Fruit fly (Drosophila melanogaster) whole organism, embryonic: ENCODE results near the gene CG31103.

ENCODE experiments used
- CG10267 ChIP-seq: fragments of 200-800 bp; sonication (Bioruptor generic); optimal IDR thresholded peaks from 2 replicates; lab custom pipeline; 2018; ENCODE audit warnings: missing biosample characterization, mild to moderate bottlenecking, missing genetic modification characterization, moderate library complexity
- CG12071 ChIP-seq: fragments of 200-800 bp; sonication (Bioruptor generic); optimal IDR thresholded peaks from 3 replicates; lab custom pipeline; 2018; ENCODE audit warnings: missing biosample characterization, mild to moderate bottlenecking, missing genetic modification characterization
- CG14860 ChIP-seq: fragments of 200-800 bp; sonication (Bioruptor generic); IDR thresholded peaks from 3 replicates; pipeline ENCODE4 v1.3.6; 2022; ENCODE audit warnings: missing biosample characterization, missing genetic modification characterization; ENCODE audit not compliant: partially characterized antibody
- CG14965 ChIP-seq: fragments of 200-800 bp; sonication (Bioruptor generic); optimal IDR thresholded peaks from 2 replicates; lab custom pipeline; 2016; ENCODE audit warnings: missing biosample characterization, missing genetic modification characterization, borderline replicate concordance
- CG15514 ChIP-seq: fragments of 200-800 bp; sonication (Bioruptor generic); optimal IDR thresholded peaks from 3 replicates; lab custom pipeline; 2017; ENCODE audit warnings: missing biosample characterization, missing genetic modification characterization, mild to moderate bottlenecking, moderate library complexity, missing genetic modification reagents
- CG16863 ChIP-seq: fragments of 200-800 bp; sonication (Bioruptor generic); optimal IDR thresholded peaks from 3 replicates; lab custom pipeline; 2016; ENCODE audit warnings: missing biosample characterization, missing genetic modification characterization
- CG2712 ChIP-seq: fragments of 200-800 bp; optimal IDR thresholded peaks from 3 replicates; lab custom pipeline; 2019; ENCODE audit warnings: missing biosample characterization, mild to moderate bottlenecking, missing genetic modification characterization, moderate library complexity
- CG2875 ChIP-seq: fragments of 200-800 bp; sonication (Bioruptor generic); optimal IDR thresholded peaks from 2 replicates; lab custom pipeline; 2017; ENCODE audit warnings: missing biosample characterization, mild to moderate bottlenecking, missing genetic modification characterization, missing genetic modification reagents
- CG33213 ChIP-seq: fragments of 200-800 bp; sonication (Bioruptor generic); optimal IDR thresholded peaks from 3 replicates; lab custom pipeline; 2016; ENCODE audit warnings: missing biosample characterization, missing genetic modification characterization
- CG34224 ChIP-seq: fragments of 200-800 bp; sonication (Bioruptor generic); IDR thresholded peaks from 3 replicates; pipeline ENCODE4 v1.3.6; 2022; ENCODE audit warnings: missing biosample characterization, missing genetic modification characterization; ENCODE audit not compliant: partially characterized antibody
- CG3838 ChIP-seq: fragments of 200-800 bp; sonication (Bioruptor generic); optimal IDR thresholded peaks from 3 replicates; lab custom pipeline; 2016; ENCODE audit warnings: missing biosample characterization, missing genetic modification characterization
- CG4328 ChIP-seq: fragments of 200-800 bp; sonication (Bioruptor generic); optimal IDR thresholded peaks from 3 replicates; lab custom pipeline; 2017; ENCODE audit warnings: missing biosample characterization, missing genetic modification reagents, missing genetic modification characterization
- CG43689 ChIP-seq: fragments of 200-800 bp; sonication (Bioruptor generic); IDR thresholded peaks from 2 replicates; pipeline ENCODE4 v1.3.6; 2022; ENCODE audit warnings: missing biosample characterization, missing genetic modification characterization
- CG4424 ChIP-seq: fragments of 200-800 bp; sonication (Bioruptor generic); optimal IDR thresholded peaks from 3 replicates; lab custom pipeline; 2016; ENCODE audit warnings: missing biosample characterization, missing genetic modification characterization
- CG6689 ChIP-seq: fragments of 200-800 bp; sonication (Bioruptor generic); IDR thresholded peaks from 2 replicates; pipeline ENCODE4 v1.3.6; 2022; ENCODE audit warnings: missing biosample characterization, missing genetic modification characterization
- CG8765 ChIP-seq: fragments of 200-800 bp; sonication (Bioruptor generic); IDR thresholded peaks from 2 replicates; pipeline ENCODE4 v1.3.6; 2022; ENCODE audit warnings: missing biosample characterization, missing genetic modification characterization
- CkIIα-i1 ChIP-seq: fragments of 200-800 bp; sonication (Bioruptor generic); IDR thresholded peaks from 2 replicates; pipeline ENCODE4 v1.3.6; 2022; ENCODE audit warnings: missing biosample characterization, missing genetic modification characterization
- D ChIP-seq, 2 experiments: fragments of 200-800 bp in 1 of 2; fragments of >200 bp in 1 of 2; sonication (Bioruptor generic) in 1 of 2; optimal IDR thresholded peaks; 2 replicates in 1 of 2; 3 replicates in 1 of 2; lab custom pipeline; 2017; ENCODE audit warnings: mild to moderate bottlenecking in 1 of 2, missing biosample characterization in 1 of 2, missing genetic modification characterization in 1 of 2, missing genetic modification reagents in 1 of 2
- Dad ChIP-seq: fragments of 200-800 bp; sonication (Bioruptor generic); optimal IDR thresholded peaks from 3 replicates; lab custom pipeline; 2016; ENCODE audit warnings: missing biosample characterization, missing genetic modification characterization
- Dref ChIP-seq: fragments of 200-800 bp; sonication (Bioruptor generic); IDR thresholded peaks from 2 replicates; pipeline ENCODE4 v1.3.6; 2022; ENCODE audit warnings: missing biosample characterization, missing genetic modification characterization
- Ets97D ChIP-seq: fragments of 200-800 bp; sonication (Bioruptor generic); optimal IDR thresholded peaks from 3 replicates; lab custom pipeline; 2016; ENCODE audit warnings: missing biosample characterization, missing genetic modification characterization
- HLHmδ ChIP-seq: fragments of 200-800 bp; sonication (Bioruptor generic); optimal IDR thresholded peaks from 2 replicates; lab custom pipeline; 2018; ENCODE audit warnings: missing biosample characterization, mild to moderate bottlenecking, missing genetic modification characterization, moderate library complexity
- HmgD ChIP-seq: fragments of 200-800 bp; sonication (Bioruptor generic); optimal IDR thresholded peaks from 3 replicates; lab custom pipeline; 2016; ENCODE audit warnings: missing biosample characterization, missing genetic modification characterization
- Hr39 ChIP-seq: fragments of >200 bp; optimal IDR thresholded peaks from 2 replicates; lab custom pipeline; 2017
- Hr51 ChIP-seq, 2 experiments: fragments of 200-800 bp; sonication (Bioruptor generic); optimal IDR thresholded peaks; 2 replicates in 1 of 2; 3 replicates in 1 of 2; lab custom pipeline; 2016 to 2018; ENCODE audit warnings: missing biosample characterization in 2 of 2, missing genetic modification characterization in 2 of 2, mild to moderate bottlenecking in 1 of 2, moderate library complexity in 1 of 2
- Jarid2 ChIP-seq: fragments of 200-800 bp; sonication (Bioruptor generic); optimal IDR thresholded peaks from 3 replicates; lab custom pipeline; 2017; ENCODE audit warnings: mild to moderate bottlenecking, missing biosample characterization, missing genetic modification reagents, missing genetic modification characterization
- Max ChIP-seq: fragments of 200-800 bp; sonication (Bioruptor generic); optimal IDR thresholded peaks from 2 replicates; lab custom pipeline; 2016; ENCODE audit warnings: missing biosample characterization, mild to moderate bottlenecking, missing genetic modification characterization
- Nf-YA ChIP-seq: fragments of 200-800 bp; sonication (Bioruptor generic); IDR thresholded peaks from 2 replicates; pipeline ENCODE4 v1.3.6; 2022; ENCODE audit warnings: missing biosample characterization, missing genetic modification characterization
- Poxn ChIP-seq: fragments of 200-800 bp; sonication (Bioruptor generic); IDR thresholded peaks from 2 replicates; pipeline ENCODE4 v1.3.6; 2022; ENCODE audit warnings: missing biosample characterization, missing genetic modification characterization
- Scr ChIP-seq: fragments of 200-800 bp; sonication (Bioruptor generic); IDR thresholded peaks from 2 replicates; pipeline ENCODE4 v1.3.6; 2022; ENCODE audit warnings: missing biosample characterization, missing genetic modification characterization; ENCODE audit not compliant: partially characterized antibody
- abd-A ChIP-seq: fragments of 200-800 bp; sonication (Bioruptor generic); optimal IDR thresholded peaks from 3 replicates; lab custom pipeline; 2019; ENCODE audit warnings: missing biosample characterization, mild to moderate bottlenecking, missing genetic modification characterization, moderate library complexity
- amos ChIP-seq: fragments of 200-800 bp; sonication (Bioruptor generic); IDR thresholded peaks from 2 replicates; pipeline ENCODE4 v1.3.6; 2022; ENCODE audit warnings: missing biosample characterization, missing genetic modification characterization; ENCODE audit not compliant: partially characterized antibody
- chif ChIP-seq, 2 experiments: fragments of 200-800 bp; sonication (Bioruptor generic); optimal IDR thresholded peaks; 3 replicates each; lab custom pipeline; 2016; ENCODE audit warnings: missing biosample characterization in 2 of 2, missing genetic modification characterization in 2 of 2
- chinmo ChIP-seq: fragments of 200-800 bp; sonication (Bioruptor generic); IDR thresholded peaks from 4 replicates; pipeline ENCODE4 v1.3.6; 2022; ENCODE audit warnings: missing biosample characterization, missing genetic modification characterization; ENCODE audit not compliant: partially characterized antibody
- crp ChIP-seq, 2 experiments: fragments of 200-800 bp; sonication (Bioruptor generic); optimal IDR thresholded peaks; 2 replicates in 1 of 2; 3 replicates in 1 of 2; lab custom pipeline; 2017; ENCODE audit warnings: missing biosample characterization in 2 of 2, missing genetic modification characterization in 2 of 2, mild to moderate bottlenecking in 1 of 2, moderate library complexity in 1 of 2
- fu2 ChIP-seq: fragments of 200-800 bp; sonication (Bioruptor generic); optimal IDR thresholded peaks from 2 replicates; lab custom pipeline; 2016; ENCODE audit warnings: missing biosample characterization, missing genetic modification characterization
- gcm ChIP-seq: fragments of 200-800 bp; sonication (Bioruptor generic); optimal IDR thresholded peaks from 2 replicates; lab custom pipeline; 2019; ENCODE audit warnings: missing biosample characterization, mild to moderate bottlenecking, missing genetic modification characterization, moderate library complexity
- gcm2 ChIP-seq: fragments of 200-800 bp; sonication (Bioruptor generic); optimal IDR thresholded peaks from 2 replicates; lab custom pipeline; 2016; ENCODE audit warnings: missing biosample characterization, missing genetic modification characterization
- kay ChIP-seq: fragments of 200-800 bp; sonication (Bioruptor generic); optimal IDR thresholded peaks from 2 replicates; lab custom pipeline; 2016; ENCODE audit warnings: missing biosample characterization, missing genetic modification characterization
- lbe ChIP-seq: fragments of 200-800 bp; sonication (Bioruptor generic); optimal IDR thresholded peaks from 2 replicates; lab custom pipeline; 2016; ENCODE audit warnings: missing biosample characterization, mild to moderate bottlenecking, missing genetic modification characterization
- lov ChIP-seq, 2 experiments: fragments of 200-800 bp in 1 of 2; fragments of >200 bp in 1 of 2; sonication (Bioruptor generic) in 1 of 2; IDR thresholded peaks in 1 of 2; optimal IDR thresholded peaks in 1 of 2; 2 replicates in 1 of 2; 3 replicates in 1 of 2; pipeline versions ENCODE4 v1.3.6 to Lab custom; 2017 to 2022; ENCODE audit warnings: missing biosample characterization in 1 of 2, missing genetic modification characterization in 1 of 2
- mirr ChIP-seq: fragments of 200-800 bp; sonication (Bioruptor generic); optimal IDR thresholded peaks from 3 replicates; lab custom pipeline; 2018; ENCODE audit warnings: missing biosample characterization, mild to moderate bottlenecking, missing genetic modification characterization
- peb ChIP-seq: fragments of 200-800 bp; sonication (Bioruptor generic); IDR thresholded peaks from 2 replicates; pipeline ENCODE4 v1.3.6; 2022; ENCODE audit warnings: missing biosample characterization, missing genetic modification characterization
- pros ChIP-seq: fragments of 200-800 bp; sonication (Bioruptor generic); optimal IDR thresholded peaks from 3 replicates; lab custom pipeline; 2019; ENCODE audit warnings: missing biosample characterization, mild to moderate bottlenecking, missing genetic modification characterization, moderate library complexity
- scrt ChIP-seq: fragments of 200-800 bp; sonication (Bioruptor generic); optimal IDR thresholded peaks from 2 replicates; lab custom pipeline; 2018; ENCODE audit warnings: missing biosample characterization, mild to moderate bottlenecking, missing genetic modification characterization, moderate library complexity
- sr ChIP-seq: fragments of 200-800 bp; sonication (Bioruptor generic); IDR thresholded peaks from 3 replicates; pipeline ENCODE4 v1.3.6; 2022; ENCODE audit warnings: missing biosample characterization, missing genetic modification characterization
- ssp ChIP-seq: fragments of 200-800 bp; sonication (Bioruptor generic); IDR thresholded peaks from 2 replicates; pipeline ENCODE4 v1.3.6; 2022; ENCODE audit warnings: missing biosample characterization, missing genetic modification characterization
- stwl ChIP-seq: fragments of 200-800 bp; sonication (Bioruptor generic); optimal IDR thresholded peaks from 3 replicates; lab custom pipeline; 2018; ENCODE audit warnings: missing biosample characterization, mild to moderate bottlenecking, missing genetic modification characterization, moderate library complexity
- toy ChIP-seq: fragments of 200-800 bp; sonication (Bioruptor generic); IDR thresholded peaks from 2 replicates; pipeline ENCODE4 v1.3.6; 2022; ENCODE audit warnings: missing biosample characterization, missing genetic modification characterization

CG31103 gene

DNA sequence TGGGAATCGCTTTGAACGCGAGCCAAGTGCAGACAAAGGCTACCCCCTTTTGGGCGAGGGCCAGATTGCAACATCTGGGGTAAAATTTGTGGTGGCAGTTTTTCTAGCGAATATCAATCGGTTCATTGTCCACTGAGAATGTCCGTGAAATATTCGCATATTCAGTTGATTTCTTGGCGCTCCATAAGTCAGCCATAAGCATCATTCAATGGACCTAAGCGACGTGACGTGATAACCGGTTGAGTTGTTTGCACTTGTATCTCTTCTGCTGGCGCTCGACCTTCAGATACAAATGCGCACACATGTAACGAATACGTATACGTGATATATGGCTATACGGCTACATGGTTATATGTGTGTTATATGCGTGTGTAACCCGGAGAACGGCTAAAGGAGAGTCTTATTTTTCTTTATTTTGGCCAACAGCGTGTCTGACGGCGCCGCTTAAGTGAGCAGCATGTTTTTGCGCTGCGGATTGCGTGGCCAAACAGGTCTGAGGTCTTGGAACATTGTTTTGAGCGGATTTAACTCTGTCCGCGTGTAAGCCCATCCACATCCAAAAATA is 13.6 kb upstream of the CG31103 start (continued):
- TF ChIP-seq gcm2 (GFP tag; lab: Kevin White, UChicago) (no peak), HmgD (GFP tag; lab: Kevin White, UChicago) (no peak), abd-A (tag; lab: Kevin White, UChicago) (peak; percentile 62), Poxn (GFP tag; lab: Robert Waterston, UW) (no peak), toy (no peak), CG3838 (GFP tag; lab: Kevin White, UChicago) (no peak), chinmo (GFP tag; lab: Robert Waterston, UW) (peak; percentile 88; the same call in 2 of the 4 replicates), CG43689 (GFP tag; lab: Robert Waterston, UW) (no peak), chif (GFP tag; optimal IDR thresholded peaks at IDR 0.05; lab: Kevin White, UChicago) (no peak), CG14965 (no peak), amos (GFP tag; lab: Robert Waterston, UW) (0 out of 2 replicates have a peak, but pooled peaks have one; percentile 13), lov (optimal IDR thresholded peaks at IDR 0.05; lab: Kevin White, UChicago) (no peak), lov (GFP tag; IDR thresholded peaks at IDR 0.05; lab: Robert Waterston, UW) (no peak), pros (GFP tag; lab: Kevin White, UChicago) (peak; percentile 2), Jarid2 (GFP tag; lab: Kevin White, UChicago) (no peak), lbe (GFP tag; lab: Kevin White, UChicago) (peak; percentile 45), CG16863 (GFP tag; lab: Kevin White, UChicago) (no peak), scrt (GFP tag; lab: Kevin White, UChicago) (no peak), CG10267 (tag; lab: Kevin White, UChicago) (no peak), Nf-YA (GFP tag; lab: Robert Waterston, UW) (no peak), CG33213 (GFP tag; lab: Kevin White, UChicago) (no peak), Max (no peak), CG34224 (GFP tag; lab: Robert Waterston, UW) (no peak; the same call in 2 of the 3 replicates), CG14860 (GFP tag; lab: Robert Waterston, UW) (no peak), CG8765 (GFP tag; lab: Robert Waterston, UW) (no peak), stwl (tag; lab: Kevin White, UChicago) (no peak), mirr (peak; percentile 62), CG12071 (no peak), fu2 (GFP tag; lab: Kevin White, UChicago) (no peak), Hr39 (lab: Kevin White, UChicago) (no peak), Hr51 (GFP tag; optimal IDR thresholded peaks at IDR 0.05; lab: Kevin White, UChicago) (no peak), CG4424 (no peak), ssp (GFP tag; lab: Robert Waterston, UW) (no peak), CkIIα-i1 (GFP tag; lab: Robert Waterston, UW) (no peak), CG6689 (GFP tag; lab: Robert Waterston, UW) (no peak), Dad (GFP tag; lab: Kevin White, UChicago) (no peak), gcm (GFP tag; lab: Kevin White, UChicago) (no peak), peb (GFP tag; lab: Robert Waterston, UW) (no peak), Dref (GFP tag; lab: Robert Waterston, UW) (no peak)

DNA sequence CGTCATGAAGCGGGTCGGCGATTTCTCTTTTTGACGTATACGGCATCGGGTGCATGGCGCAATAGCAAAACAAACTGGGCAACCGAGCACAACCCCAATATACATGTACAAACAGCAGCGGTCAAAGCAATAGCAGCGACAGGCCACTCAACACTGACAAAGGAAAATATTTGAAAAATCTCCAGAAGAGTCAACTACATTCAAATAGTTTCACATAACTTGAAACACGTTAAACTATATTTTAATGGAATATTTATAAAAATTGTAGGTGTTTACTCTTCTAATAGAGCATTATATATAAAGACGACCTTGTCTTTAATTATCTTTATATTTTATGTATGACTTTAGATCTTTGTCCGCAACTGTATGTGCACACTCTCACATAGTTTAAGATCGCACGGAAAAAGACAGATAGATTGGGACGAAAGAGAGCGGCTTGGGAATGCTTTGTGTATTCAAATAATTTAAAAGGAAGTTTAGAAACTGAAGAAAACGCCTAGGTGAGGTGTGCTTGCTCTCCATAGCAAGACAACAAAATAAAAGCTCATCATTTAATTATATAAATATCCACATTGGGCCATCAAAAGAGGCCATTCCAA is 11.6 kb upstream of the CG31103 start:
- TF ChIP-seq CG15514 (peak; percentile 42), CG2712 (peak; percentile 88), sr (0 out of 3 replicates have a peak, but pooled peaks have one; percentile 19), kay (GFP tag; lab: Kevin White, UChicago) (peak; percentile 10), D (optimal IDR thresholded peaks at IDR 0.05; lab: Kevin White, UChicago) (no peak), D (GFP tag; optimal IDR thresholded peaks at IDR 0.05; lab: Kevin White, UChicago) (peak; percentile 60), CG2875 (GFP tag; lab: Kevin White, UChicago) (peak; percentile 77), Ets97D (GFP tag; lab: Kevin White, UChicago) (no peak), HLHmδ (GFP tag; lab: Kevin White, UChicago) (no peak), CG4328 (peak; percentile 56), Scr (GFP tag; lab: Robert Waterston, UW) (no peak), crp (GFP tag; optimal IDR thresholded peaks at IDR 0.05; lab: Kevin White, UChicago) (peak in 1 of 2 experiments; percentile 19)
